Worm (Caenorhabditis elegans) whole organism, L4 larva: ENCODE results near the gene dhc-3.
A peak's percentile ranks its signal among the peaks of the same experiment; 100 is the strongest.

Experiments used
- madf-5 ChIP-seq, 2 experiments: fragments of 200-800 bp; sonication (Bioruptor generic); IDR thresholded peaks; 2 replicates each; pipeline ENCODE4 v1.3.6; 2022; ENCODE audit warnings: missing compliant biosample characterization in 2 of 2, missing genetic modification characterization in 2 of 2
- set-16 ChIP-seq: fragments of 200-800 bp; sonication (Bioruptor generic); IDR thresholded peaks from 2 replicates; pipeline ENCODE4 v1.3.6; 2022; ENCODE audit warnings: missing genetic modification reagents, missing genetic modification characterization, missing compliant biosample characterization

dhc-3 gene

ce11 chrV:13201229-13201833 is 62.5 kb downstream of the dhc-3 start:
- TF ChIP-seq madf-5 (GFP tag; IDR thresholded peaks at IDR 0.05; lab: Robert Waterston, UW) (peak in 1 of 2 experiments; percentile 55; a peak in 2 of 4 replicates), set-16 (GFP tag; lab: Robert Waterston, UW) (peak; percentile 98)
- TF ChIP-seq, all 104 proteins: peak for 2; not testable (repeated sequence) for 102
